Worm (Caenorhabditis elegans) whole organism, midembryonic: ENCODE measurements around the gene amph-1.

Source experiments
- flt-1 ChIP-seq: fragments of 200-800 bp; sonication (Bioruptor generic); IDR thresholded peaks from 2 replicates; pipeline ENCODE4 v1.3.6; 2022; ENCODE audit warnings: missing genetic modification characterization, missing compliant biosample characterization
- ref-1 ChIP-seq: fragments of 200-800 bp; sonication (Bioruptor generic); conservative IDR thresholded peaks from 2 replicates; pipeline ENCODE4 v1.3.6; 2022; ENCODE audit warnings: missing genetic modification reagents, missing genetic modification characterization, missing compliant biosample characterization
- tab-1 ChIP-seq: fragments of 200-800 bp; sonication (Bioruptor generic); IDR thresholded peaks from 2 replicates; pipeline ENCODE4 v1.3.6; 2022; ENCODE audit warnings: missing genetic modification characterization, missing compliant biosample characterization

DNA sequence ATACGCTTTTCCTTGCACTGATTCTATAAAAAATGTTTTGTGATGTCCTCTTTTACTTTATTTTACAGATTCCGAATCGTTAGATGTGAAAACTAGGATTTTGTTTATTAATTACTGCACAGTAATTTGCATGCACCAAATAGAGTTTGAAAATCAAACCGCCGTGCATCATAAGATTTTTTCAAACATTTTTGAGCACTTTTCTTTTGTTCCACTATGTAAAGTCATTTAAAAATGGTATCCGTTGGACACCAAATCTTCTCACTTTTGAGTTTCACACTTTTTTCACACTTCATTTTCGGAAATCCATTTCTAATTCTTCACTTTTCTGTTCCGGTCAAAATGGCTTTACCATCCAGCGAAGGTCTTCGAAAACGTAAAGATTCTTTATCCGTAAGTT lies 4.5 kb downstream of the amph-1 start, which contains the start of gene degl-2:
- TF ChIP-seq tab-1 (GFP tag; lab: Robert Waterston, UW) = no peak
- TF ChIP-seq ref-1 (GFP tag; lab: Robert Waterston, UW) = no peak
- TF ChIP-seq flt-1 (GFP tag; lab: Robert Waterston, UW) = no peak
